Fruit fly (Drosophila melanogaster) whole organism, adult: ENCODE data around the gene aos.

Experiments
- CG5204 ChIP-seq: fragments of 200-800 bp; sonication (Bioruptor generic); optimal IDR thresholded peaks from 2 replicates; lab custom pipeline; 2016; ENCODE audit warnings: missing biosample characterization, missing genetic modification characterization
- Clk ChIP-seq: fragments of 200-800 bp; sonication (Bioruptor generic); optimal IDR thresholded peaks from 2 replicates; lab custom pipeline; 2017; ENCODE audit warnings: missing biosample characterization, missing genetic modification characterization
- Hr96 ChIP-seq: fragments of 200-800 bp; sonication (Bioruptor generic); optimal IDR thresholded peaks from 2 replicates; lab custom pipeline; 2016; ENCODE audit warnings: missing biosample characterization, missing genetic modification characterization
- Mnt ChIP-seq: fragments of 200-800 bp; sonication (Bioruptor generic); optimal IDR thresholded peaks from 2 replicates; lab custom pipeline; 2016; ENCODE audit warnings: missing biosample characterization, mild to moderate bottlenecking, missing genetic modification characterization
- bab1 ChIP-seq: fragments of 200-800 bp; sonication (Bioruptor generic); optimal IDR thresholded peaks from 3 replicates; lab custom pipeline; 2019; ENCODE audit warnings: missing biosample characterization, mild to moderate bottlenecking, missing genetic modification characterization, moderate library complexity
- cnc ChIP-seq, 2 experiments: fragments of >200 bp; optimal IDR thresholded peaks; 2 replicates each; lab custom pipeline; 2017
- pad ChIP-seq: fragments of 200-800 bp; sonication (Bioruptor generic); optimal IDR thresholded peaks from 3 replicates; lab custom pipeline; 2017; ENCODE audit warnings: missing biosample characterization, missing genetic modification characterization, mild to moderate bottlenecking, moderate library complexity, missing genetic modification reagents
- tj ChIP-seq: fragments of 200-800 bp; sonication (Bioruptor generic); optimal IDR thresholded peaks from 3 replicates; lab custom pipeline; 2017; ENCODE audit warnings: missing biosample characterization, mild to moderate bottlenecking, missing genetic modification characterization, moderate library complexity

dm6 chr3L:16489283-16489682, 5.8 kb upstream of the aos start:
- TF ChIP-seq CG5204 (no peak), pad (no peak), bab1 (GFP tag; lab: Kevin White, UChicago) (no peak), Clk (GFP tag; lab: Kevin White, UChicago) (no peak), cnc (optimal IDR thresholded peaks at IDR 0.05; lab: Kevin White, UChicago) (no peak), tj (no peak), Hr96 (GFP tag; lab: Kevin White, UChicago) (no peak), Mnt (no peak)
